Fruit fly (Drosophila melanogaster): ENCODE measurements around the gene CG15468.

Gene CG15468

dm6 chrX:4969926-4970325 is 9.0 kb upstream of the CG15468 start (continued):
- TF ChIP-seq lmd (GFP tag; IDR thresholded peaks at IDR 0.05) (no peak; the same call in 1 of the 2 replicates), da (GFP tag; optimal IDR thresholded peaks at IDR 0.05) (no peak), Mad (GFP tag; optimal IDR thresholded peaks at IDR 0.05) (no peak), CG11696 (GFP tag; IDR thresholded peaks at IDR 0.05) (no peak), CG30020 (tag; optimal IDR thresholded peaks at IDR 0.05) (no peak), ham (GFP tag; IDR thresholded peaks at IDR 0.05) (no peak), row (GFP tag; IDR thresholded peaks at IDR 0.05) (peak; percentile 30; the same call in 1 of the 3 replicates)

DNA sequence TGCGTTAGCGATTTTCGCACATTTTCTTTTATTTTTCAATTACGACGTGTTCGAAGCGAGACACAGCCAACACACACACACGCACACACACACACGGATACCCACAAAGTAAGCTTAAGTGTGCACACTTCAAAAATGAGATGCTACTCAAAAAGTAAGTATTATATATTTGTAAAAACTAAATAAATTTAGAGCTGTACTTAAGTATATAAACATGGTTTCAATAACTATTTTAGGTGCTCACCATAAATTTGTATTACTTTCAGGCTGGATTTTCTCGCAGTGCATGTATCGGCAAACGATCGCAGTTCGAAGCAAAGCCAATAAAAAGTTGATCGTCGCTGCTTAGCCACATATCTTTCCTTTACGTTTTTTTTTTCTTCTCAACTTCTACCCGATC is 4.7 kb upstream of the CG15468 start:
- 0 out of 3 replicates have a peak, but pooled peaks have one; percentile 8 for TF ChIP-seq row (GFP tag; IDR thresholded peaks at IDR 0.05)
- peak; percentile 48 for TF ChIP-seq Drgx (GFP tag; IDR thresholded peaks at IDR 0.05)
- TF ChIP-seq peb (GFP tag; IDR thresholded peaks at IDR 0.05): no peak
- TF ChIP-seq sens (GFP tag): peak; percentile 67
- TF ChIP-seq bsh (GFP tag; optimal IDR thresholded peaks at IDR 0.05): peak in 1 of 2 experiments; percentile 12
- TF ChIP-seq inv (GFP tag; IDR thresholded peaks at IDR 0.05; ENCODE audit: partially characterized antibody): no peak

DNA sequence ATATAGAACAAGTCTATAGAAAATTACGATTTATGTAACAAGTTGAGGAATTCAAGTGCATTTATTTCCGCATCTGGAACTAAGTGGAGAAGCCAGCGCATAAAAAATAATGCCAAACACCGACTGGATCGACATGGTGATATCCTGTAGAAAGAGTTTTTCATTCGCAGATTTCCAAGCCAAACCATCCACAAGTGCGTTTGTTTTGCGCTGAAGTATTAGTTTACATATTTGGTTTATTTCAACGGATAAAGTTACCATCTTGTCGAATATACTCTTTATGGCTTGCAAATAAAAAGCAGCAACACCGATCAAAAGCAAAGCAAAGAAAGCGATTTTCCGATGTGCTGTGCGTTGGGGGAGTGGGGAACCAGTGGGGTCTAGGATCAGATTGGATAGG is 2.0 kb upstream of the CG15468 start:
- TF ChIP-seq Drgx (GFP tag; IDR thresholded peaks at IDR 0.05) (peak; percentile 52; the same call in 1 of the 2 replicates), CG7271 (tag; optimal IDR thresholded peaks at IDR 0.05) (no peak)

DNA sequence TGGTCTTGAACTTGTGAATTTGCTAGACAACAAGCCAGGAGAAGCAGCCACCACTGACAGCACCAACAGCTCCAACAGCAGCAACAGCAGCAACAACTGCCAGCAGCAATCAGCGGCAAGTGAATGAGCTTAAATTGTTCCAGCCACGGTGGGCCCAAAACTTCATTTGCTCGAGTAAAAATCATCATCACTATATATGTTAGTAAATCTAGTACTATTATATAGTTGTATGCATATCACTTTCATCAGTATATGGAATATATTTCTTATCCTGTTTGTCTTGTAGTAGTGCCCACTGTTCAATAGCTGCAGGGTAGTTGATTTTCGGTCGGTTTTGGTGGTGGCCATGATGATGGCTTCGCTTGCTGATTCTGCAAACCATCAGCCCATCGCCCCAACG is 2.1 kb downstream of the CG15468 start:
- TF ChIP-seq row (GFP tag; IDR thresholded peaks at IDR 0.05) (0 out of 3 replicates have a peak, but pooled peaks have one; percentile 11), so (GFP tag; IDR thresholded peaks at IDR 0.05) (no peak), sens (GFP tag) (peak; percentile 54), tap (tag; optimal IDR thresholded peaks at IDR 0.05) (no peak), bsh (GFP tag; optimal IDR thresholded peaks at IDR 0.05) (peak in 1 of 2 experiments; percentile 28), ERR (GFP tag; optimal IDR thresholded peaks at IDR 0.05) (no peak), CG8290 (GFP tag; optimal IDR thresholded peaks at IDR 0.05) (no peak), CG8290 (tag; optimal IDR thresholded peaks at IDR 0.05) (no peak), Drgx (GFP tag; IDR thresholded peaks at IDR 0.05) (peak; percentile 48; the same call in 1 of the 2 replicates), CG3726 (GFP tag; IDR thresholded peaks at IDR 0.05) (no peak)

DNA sequence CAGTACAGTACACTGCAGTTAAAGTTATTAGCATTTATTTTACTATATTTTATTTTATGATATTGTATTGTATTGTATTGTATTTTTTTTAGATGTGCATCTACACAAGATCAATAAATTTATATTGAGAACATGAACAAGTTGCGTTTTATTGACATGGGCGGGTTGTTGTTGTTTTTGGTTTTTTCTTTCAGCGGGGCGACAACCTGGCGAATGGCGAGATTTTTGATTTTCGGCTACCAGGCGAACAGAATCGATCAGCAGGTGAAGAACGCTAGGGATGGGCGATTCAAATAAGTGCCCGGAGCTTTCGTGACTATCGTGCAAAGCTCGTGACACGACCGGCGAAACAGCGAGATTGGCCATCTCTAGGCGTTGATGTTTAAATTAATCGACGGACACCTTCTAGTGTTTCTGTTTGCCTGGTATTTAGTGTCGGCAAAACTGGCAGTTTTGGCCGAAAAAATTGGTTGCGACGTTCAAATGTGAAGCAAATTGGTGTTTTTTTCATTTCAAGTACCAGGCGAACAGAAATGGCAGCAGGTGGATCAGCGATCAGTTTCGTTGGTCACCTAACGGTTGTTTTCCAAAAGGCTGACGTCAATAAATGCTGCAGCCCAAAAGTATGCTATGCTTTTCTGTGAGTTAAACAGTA is 5.0 kb downstream of the CG15468 start:
- TF ChIP-seq CG6683 (GFP tag; optimal IDR thresholded peaks at IDR 0.05) (no peak), CG4820 (GFP tag; optimal IDR thresholded peaks at IDR 0.05) (no peak), CG4360 (GFP tag; IDR thresholded peaks at IDR 0.05) (peak; percentile 83), Taf1 (GFP tag; IDR thresholded peaks at IDR 0.05) (no peak), CG12219 (GFP tag; optimal IDR thresholded peaks at IDR 0.05) (no peak), H15 (GFP tag; IDR thresholded peaks at IDR 0.05) (no peak), gcm2 (GFP tag; optimal IDR thresholded peaks at IDR 0.05) (no peak), CrebB (tag; optimal IDR thresholded peaks at IDR 0.05) (peak; percentile 45), Oli (tag; optimal IDR thresholded peaks at IDR 0.05) (no peak), bab2 (GFP tag; optimal IDR thresholded peaks at IDR 0.05) (no peak), tna (GFP tag; IDR thresholded peaks at IDR 0.05; ENCODE audit: partially characterized antibody) (peak; percentile 92), fd102C (GFP tag; optimal IDR thresholded peaks at IDR 0.05) (no peak), Ravus (GFP tag; IDR thresholded peaks at IDR 0.05) (no peak), CG30403 (GFP tag; optimal IDR thresholded peaks at IDR 0.05) (peak; percentile 12), CG7987 (GFP tag; optimal IDR thresholded peaks at IDR 0.05) (no peak), az2 (GFP tag; optimal IDR thresholded peaks at IDR 0.05) (no peak), CG6791 (GFP tag; IDR thresholded peaks at IDR 0.05; ENCODE audit: partially characterized antibody) (peak; percentile 96), Sry-δ (GFP tag; optimal IDR thresholded peaks at IDR 0.05) (peak; percentile 91), Deaf1 (tag; optimal IDR thresholded peaks at IDR 0.05) (no peak), CG6272 (GFP tag; IDR thresholded peaks at IDR 0.05) (no peak; the same call in 1 of the 2 replicates), CG1602 (GFP tag; optimal IDR thresholded peaks at IDR 0.05) (no peak), CG3065 (GFP tag; optimal IDR thresholded peaks at IDR 0.05) (no peak), ewg (GFP tag; optimal IDR thresholded peaks at IDR 0.05) (no peak), lmd (GFP tag; IDR thresholded peaks at IDR 0.05) (peak; percentile 23; the same call in 1 of the 2 replicates), Six4 (GFP tag; optimal IDR thresholded peaks at IDR 0.05) (no peak), Ets65A (GFP tag) (no peak)

Data from whole organism, embryonic.